Fruit fly (Drosophila melanogaster): ENCODE measurements around the gene Ipp.

The Ipp gene

dm6 chr3R:13984922-13985581 lies 26.5 kb downstream of the Ipp start (continued):
- TF ChIP-seq CG11456 (GFP tag; IDR thresholded peaks at IDR 0.05), result peak; percentile 44; the same call in 1 of the 3 replicates
- peak; percentile 86 for TF ChIP-seq vvl (GFP tag; IDR thresholded peaks at IDR 0.05)
- TF ChIP-seq Ptx1 (GFP tag; IDR thresholded peaks at IDR 0.05), result peak; percentile 64
- TF ChIP-seq bcd (GFP tag; optimal IDR thresholded peaks at IDR 0.05), result peak; percentile 56
- TF ChIP-seq Dfd (GFP tag; optimal IDR thresholded peaks at IDR 0.05), result no peak
- TF ChIP-seq ewg (GFP tag; optimal IDR thresholded peaks at IDR 0.05), result peak; percentile 43
- peak; percentile 72 to 83 for TF ChIP-seq chif (GFP tag; optimal IDR thresholded peaks at IDR 0.05)
- no peak for TF ChIP-seq TFAM (GFP tag; optimal IDR thresholded peaks at IDR 0.05)
- TF ChIP-seq CG10543 (GFP tag; optimal IDR thresholded peaks at IDR 0.05), result no peak
- TF ChIP-seq nom (GFP tag; optimal IDR thresholded peaks at IDR 0.05), result peak; percentile 67
- peak; percentile 49 for TF ChIP-seq CG10147 (GFP tag; optimal IDR thresholded peaks at IDR 0.05)
- peak; percentile 77 for TF ChIP-seq Xbp1 (GFP tag; optimal IDR thresholded peaks at IDR 0.05)
- TF ChIP-seq CG8388 (GFP tag; optimal IDR thresholded peaks at IDR 0.05), result peak; percentile 82
- TF ChIP-seq CG4424 (GFP tag; optimal IDR thresholded peaks at IDR 0.05), result peak; percentile 81
- peak; percentile 55 for TF ChIP-seq Antp (GFP tag; optimal IDR thresholded peaks at IDR 0.05)
- TF ChIP-seq CG18262 (tag; optimal IDR thresholded peaks at IDR 0.05), result peak; percentile 90
- TF ChIP-seq CG10462 (GFP tag; optimal IDR thresholded peaks at IDR 0.05), result peak; percentile 62
- peak; percentile 52 for TF ChIP-seq Mes4 (GFP tag; optimal IDR thresholded peaks at IDR 0.05)
- TF ChIP-seq ATbp (GFP tag; optimal IDR thresholded peaks at IDR 0.05), result peak; percentile 43
- peak; percentile 41 for TF ChIP-seq CG17568 (GFP tag; optimal IDR thresholded peaks at IDR 0.05)
- peak; percentile 42 for TF ChIP-seq vfl (GFP tag; optimal IDR thresholded peaks at IDR 0.05)
- TF ChIP-seq knrl (GFP tag; IDR thresholded peaks at IDR 0.05; ENCODE audit: partially characterized antibody), result no peak
- no peak for TF ChIP-seq lov (optimal IDR thresholded peaks at IDR 0.05)
- peak; percentile 68; the same call in 1 of the 3 replicates for TF ChIP-seq lov (GFP tag; IDR thresholded peaks at IDR 0.05)
- no peak for TF ChIP-seq tx (GFP tag; optimal IDR thresholded peaks at IDR 0.05)
- TF ChIP-seq CG1233 (GFP tag; optimal IDR thresholded peaks at IDR 0.05), result peak; percentile 66
- peak; percentile 88 for TF ChIP-seq CG1603 (tag; optimal IDR thresholded peaks at IDR 0.05)
- peak; percentile 65 for TF ChIP-seq Max (GFP tag; optimal IDR thresholded peaks at IDR 0.05)
- peak; percentile 89 for TF ChIP-seq CG14710 (tag; optimal IDR thresholded peaks at IDR 0.05)
- peak; percentile 63 for TF ChIP-seq CG3407 (GFP tag; optimal IDR thresholded peaks at IDR 0.05)
- peak; percentile 30 for TF ChIP-seq Nf-YB (GFP tag; optimal IDR thresholded peaks at IDR 0.05)
- TF ChIP-seq CG34422 (GFP tag; IDR thresholded peaks at IDR 0.05), result peak; percentile 51; the same call in 1 of the 3 replicates
- 0 out of 3 replicates have a peak, but pooled peaks have one; percentile 53 for TF ChIP-seq CG7357 (GFP tag; IDR thresholded peaks at IDR 0.05)
- TF ChIP-seq CG8478 (optimal IDR thresholded peaks at IDR 0.05), result no peak
- peak; percentile 48 for TF ChIP-seq Mad (GFP tag; optimal IDR thresholded peaks at IDR 0.05)
- TF ChIP-seq CG12104 (GFP tag; optimal IDR thresholded peaks at IDR 0.05), result peak; percentile 68
- TF ChIP-seq CG3726 (GFP tag; IDR thresholded peaks at IDR 0.05), result peak; percentile 71; the same call in 1 of the 3 replicates
- TF ChIP-seq CG13424 (tag; optimal IDR thresholded peaks at IDR 0.05), result peak; percentile 61
- TF ChIP-seq cwo (GFP tag; optimal IDR thresholded peaks at IDR 0.05), result no peak
- TF ChIP-seq CG2116 (GFP tag; optimal IDR thresholded peaks at IDR 0.05), result peak; percentile 16
- TF ChIP-seq CG12769 (tag; optimal IDR thresholded peaks at IDR 0.05), result peak; percentile 57
- peak; percentile 6 for TF ChIP-seq CG2120 (GFP tag; optimal IDR thresholded peaks at IDR 0.05)
- TF ChIP-seq CG17802 (tag; optimal IDR thresholded peaks at IDR 0.05), result peak; percentile 8
- no peak for TF ChIP-seq ap (GFP tag; IDR thresholded peaks at IDR 0.05)
- TF ChIP-seq GATAe (GFP tag; conservative IDR thresholded peaks at IDR 0.05), result no peak
- peak; percentile 89 for TF ChIP-seq Xrp1 (GFP tag; IDR thresholded peaks at IDR 0.05)
- TF ChIP-seq CG16863 (GFP tag; optimal IDR thresholded peaks at IDR 0.05), result peak; percentile 39
- peak; percentile 60 for TF ChIP-seq org-1 (GFP tag; optimal IDR thresholded peaks at IDR 0.05)
- no peak for TF ChIP-seq Taf1 (GFP tag; IDR thresholded peaks at IDR 0.05)
- peak; percentile 59 for TF ChIP-seq CG1024 (GFP tag; IDR thresholded peaks at IDR 0.05)
